Fruit fly (Drosophila melanogaster) whole organism, wandering third instar larva: ENCODE data around the gene chas.

Source experiments
- Abd-B ChIP-seq: fragments of >200 bp; optimal IDR thresholded peaks from 2 replicates; lab custom pipeline; 2017; ENCODE audit warnings: missing biosample characterization, missing genetic modification characterization
- CrebA ChIP-seq: fragments of 200-800 bp; sonication (Bioruptor generic); optimal IDR thresholded peaks from 2 replicates; lab custom pipeline; 2016; ENCODE audit warnings: missing biosample characterization, mild to moderate bottlenecking, missing genetic modification characterization, borderline replicate concordance
- Dfd ChIP-seq: fragments of >200 bp; optimal IDR thresholded peaks from 2 replicates; lab custom pipeline; 2017; ENCODE audit warnings: missing biosample characterization, missing genetic modification characterization
- HLH106 ChIP-seq: fragments of 200-800 bp; optimal IDR thresholded peaks from 3 replicates; lab custom pipeline; 2019; ENCODE audit warnings: missing biosample characterization, mild to moderate bottlenecking, missing genetic modification characterization, moderate library complexity
- Myc ChIP-seq: fragments of >200 bp; optimal IDR thresholded peaks from 2 replicates; lab custom pipeline; 2017
- OdsH ChIP-seq: fragments of 200-800 bp; sonication (Bioruptor generic); optimal IDR thresholded peaks from 2 replicates; lab custom pipeline; 2016; ENCODE audit warnings: missing biosample characterization, mild to moderate bottlenecking, missing genetic modification characterization
- br ChIP-seq: fragments of 200-800 bp; sonication (Bioruptor generic); optimal IDR thresholded peaks from 2 replicates; lab custom pipeline; 2016; ENCODE audit warnings: missing biosample characterization, missing genetic modification characterization
- dsf ChIP-seq: sonication (Bioruptor generic); optimal IDR thresholded peaks from 2 replicates; lab custom pipeline; 2016; ENCODE audit warnings: missing biosample characterization, missing genetic modification characterization, borderline replicate concordance
- h ChIP-seq: fragments of 200-800 bp; sonication (Bioruptor generic); optimal IDR thresholded peaks from 3 replicates; lab custom pipeline; 2016; ENCODE audit warnings: missing biosample characterization, mild to moderate bottlenecking, missing genetic modification characterization
- pan ChIP-seq: fragments of >200 bp; optimal IDR thresholded peaks from 2 replicates; lab custom pipeline; 2017
- sage ChIP-seq: fragments of 200-800 bp; sonication (Bioruptor generic); optimal IDR thresholded peaks from 2 replicates; lab custom pipeline; 2016; ENCODE audit warnings: missing biosample characterization, mild to moderate bottlenecking, missing genetic modification characterization
- usp ChIP-seq: fragments of >200 bp; optimal IDR thresholded peaks from 2 replicates; lab custom pipeline; 2017; ENCODE audit warnings: missing biosample characterization, missing genetic modification characterization

DNA sequence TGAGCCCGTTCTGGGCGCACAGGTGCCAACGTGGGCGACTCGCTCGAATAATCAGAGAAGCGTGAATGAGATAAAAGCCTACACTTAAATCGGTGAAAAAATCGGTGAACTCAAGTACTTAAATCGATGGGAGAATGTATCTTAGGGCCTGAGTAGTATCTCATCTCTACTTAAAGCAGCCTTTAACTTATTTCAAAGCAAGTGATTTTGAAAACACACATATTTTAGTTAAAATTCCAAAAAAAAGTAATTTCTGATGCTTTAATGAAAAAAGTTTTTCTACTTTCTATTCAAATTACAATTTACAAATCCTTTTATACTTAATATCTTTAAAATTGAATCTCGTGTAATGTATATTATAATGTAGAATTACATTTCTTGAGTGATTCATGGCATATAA is 34.2 kb upstream of the chas start:
- no peak for TF ChIP-seq Dfd (GFP tag; lab: Kevin White, UChicago)
- TF ChIP-seq br (GFP tag; lab: Kevin White, UChicago), result no peak
- TF ChIP-seq OdsH (GFP tag; lab: Kevin White, UChicago), result no peak
- TF ChIP-seq pan, result no peak
- no peak for TF ChIP-seq usp (GFP tag; lab: Kevin White, UChicago)
- TF ChIP-seq CrebA (GFP tag; lab: Kevin White, UChicago), result no peak
- TF ChIP-seq h (GFP tag; lab: Kevin White, UChicago), result no peak
- no peak for TF ChIP-seq Abd-B (GFP tag; lab: Kevin White, UChicago)
- TF ChIP-seq Myc (lab: Kevin White, UChicago), result no peak
- no peak for TF ChIP-seq dsf (GFP tag; lab: Kevin White, UChicago)
- no peak for TF ChIP-seq sage (GFP tag; lab: Kevin White, UChicago)
- TF ChIP-seq HLH106 (tag; lab: Kevin White, UChicago), result no peak
